Worm (Caenorhabditis elegans) whole organism, early embryonic: Measurements from ENCODE around the gene clec-64.

ENCODE experiments used
- B0310.2 ChIP-seq: sonication (generic microtip); optimal IDR thresholded peaks from 2 replicates; lab custom pipeline; 2016; ENCODE audit warnings: mild to moderate bottlenecking, missing genetic modification characterization, missing compliant biosample characterization
- F13C5.2 ChIP-seq: sonication (generic microtip); optimal IDR thresholded peaks from 2 replicates; lab custom pipeline; 2017; ENCODE audit warnings: mild to moderate bottlenecking, missing genetic modification characterization, inconsistent platforms, missing compliant biosample characterization
- aly-1 ChIP-seq: sonication (generic microtip); optimal IDR thresholded peaks from 2 replicates; lab custom pipeline; 2016; ENCODE audit warnings: missing genetic modification characterization, missing compliant biosample characterization
- ama-1 ChIP-seq: fragments of 150-350 bp; optimal IDR thresholded peaks from 2 replicates; lab custom pipeline; 2014
- ceh-13 ChIP-seq: fragments of 200-800 bp; sonication (Bioruptor generic); optimal IDR thresholded peaks from 2 replicates; lab custom pipeline; 2018; ENCODE audit warnings: mild to moderate bottlenecking, missing genetic modification characterization, missing compliant biosample characterization
- ceh-36 ChIP-seq: sonication (generic microtip); optimal IDR thresholded peaks from 2 replicates; lab custom pipeline; 2016; ENCODE audit warnings: missing genetic modification characterization, inconsistent platforms, missing compliant biosample characterization
- ets-7 ChIP-seq: sonication (generic microtip); optimal IDR thresholded peaks from 2 replicates; lab custom pipeline; 2016; ENCODE audit warnings: missing genotype, missing genetic modification characterization, missing compliant biosample characterization
- flt-1 ChIP-seq: fragments of 200-800 bp; sonication (Bioruptor generic); IDR thresholded peaks from 2 replicates; pipeline ENCODE4 v1.3.6; 2022; ENCODE audit warnings: missing genetic modification characterization, missing compliant biosample characterization
- hmbx-1 ChIP-seq: sonication (generic microtip); optimal IDR thresholded peaks from 2 replicates; lab custom pipeline; 2016; ENCODE audit warnings: mild to moderate bottlenecking, missing genetic modification characterization, missing compliant biosample characterization
- hmg-4 ChIP-seq: fragments of 200-800 bp; sonication (Bioruptor generic); optimal IDR thresholded peaks from 2 replicates; lab custom pipeline; 2018; ENCODE audit warnings: mild to moderate bottlenecking, missing genetic modification characterization, missing compliant biosample characterization
- hnd-1 ChIP-seq: sonication (generic microtip); optimal IDR thresholded peaks from 2 replicates; lab custom pipeline; 2016; ENCODE audit warnings: missing genetic modification characterization, missing compliant biosample characterization
- pes-1 ChIP-seq: fragments of 200-800 bp; sonication (Bioruptor generic); IDR thresholded peaks from 2 replicates; pipeline ENCODE4 v1.3.6; 2022; ENCODE audit warnings: missing genetic modification reagents, missing genetic modification characterization, missing compliant biosample characterization
- scrt-1 ChIP-seq: fragments of 200-800 bp; sonication (Bioruptor generic); IDR thresholded peaks from 2 replicates; pipeline ENCODE4 v1.3.6; 2022; ENCODE audit warnings: missing genetic modification characterization, missing compliant biosample characterization
- sea-1 ChIP-seq: fragments of 200-800 bp; sonication (Bioruptor generic); conservative IDR thresholded peaks from 2 replicates; pipeline ENCODE4 v1.3.6; 2022; ENCODE audit warnings: missing genetic modification characterization, missing compliant biosample characterization
- tbx-11 ChIP-seq: fragments of 200-800 bp; sonication (Bioruptor generic); IDR thresholded peaks from 2 replicates; pipeline ENCODE4 v1.3.6; 2022; ENCODE audit warnings: missing genetic modification characterization, missing compliant biosample characterization
- tbx-37 ChIP-seq: fragments of 200-800 bp; sonication (Bioruptor generic); conservative IDR thresholded peaks from 2 replicates; pipeline ENCODE4 v1.3.6; 2022; ENCODE audit warnings: missing genetic modification reagents, missing genetic modification characterization, missing compliant biosample characterization
- tra-4 ChIP-seq: sonication (generic microtip); optimal IDR thresholded peaks from 2 replicates; lab custom pipeline; 2017; ENCODE audit warnings: missing genetic modification characterization, missing compliant biosample characterization

clec-64 gene

ce11 chrII:12942496-12942895 lies 44.5 kb downstream of the clec-64 start:
- TF ChIP-seq tbx-37 (GFP tag; lab: Robert Waterston, UW) (no peak), scrt-1 (GFP tag; lab: Robert Waterston, UW) (no peak), hmg-4 (GFP tag; lab: Kevin White, UChicago) (no peak), tra-4 (tag; lab: Kevin White, UChicago) (no peak), tbx-11 (GFP tag; lab: Robert Waterston, UW) (no peak), ceh-36 (tag; lab: Kevin White, UChicago) (no peak), pes-1 (GFP tag; lab: Robert Waterston, UW) (no peak), sea-1 (no peak), aly-1 (tag; lab: Kevin White, UChicago) (no peak), ceh-13 (GFP tag; lab: Kevin White, UChicago) (no peak), ets-7 (tag; lab: Kevin White, UChicago) (no peak), hmbx-1 (tag; lab: Kevin White, UChicago) (no peak), ama-1 (no peak), hnd-1 (no peak), flt-1 (no peak), F13C5.2 (tag; lab: Kevin White, UChicago) (no peak)

ce11 chrII:12944587-12945126 lies 46.6 kb downstream of the clec-64 start:
- TF ChIP-seq ceh-13 (GFP tag; lab: Kevin White, UChicago): peak; percentile 21
- 0 out of 2 replicates have a peak, but pooled peaks have one; percentile 68 for TF ChIP-seq sea-1
- TF ChIP-seq hmbx-1 (tag; lab: Kevin White, UChicago): peak; percentile 66
- TF ChIP-seq hnd-1: no peak
- peak; percentile 58 for TF ChIP-seq tbx-11 (GFP tag; lab: Robert Waterston, UW)
- TF ChIP-seq scrt-1 (GFP tag; lab: Robert Waterston, UW): peak; percentile 36; the same call in 1 of the 2 replicates
- peak; percentile 82 for TF ChIP-seq F13C5.2 (tag; lab: Kevin White, UChicago)
- TF ChIP-seq pes-1 (GFP tag; lab: Robert Waterston, UW): peak; percentile 80; the same call in 1 of the 2 replicates
- peak; percentile 88 for TF ChIP-seq tra-4 (tag; lab: Kevin White, UChicago)
- peak; percentile 48 for TF ChIP-seq ets-7 (tag; lab: Kevin White, UChicago)
- TF ChIP-seq B0310.2 (tag; lab: Kevin White, UChicago): peak; percentile 86
- TF ChIP-seq hmg-4 (GFP tag; lab: Kevin White, UChicago): peak; percentile 85
- peak; percentile 30; the same call in 1 of the 2 replicates for TF ChIP-seq tbx-37 (GFP tag; lab: Robert Waterston, UW)
- TF ChIP-seq ceh-36 (tag; lab: Kevin White, UChicago): peak; percentile 69
- TF ChIP-seq flt-1: peak; percentile 47; the same call in 1 of the 2 replicates
- peak; percentile 56 for TF ChIP-seq aly-1 (tag; lab: Kevin White, UChicago)
- TF ChIP-seq ama-1: peak; percentile 97

ce11 chrII:12948158-12948557 lies 50.1 kb downstream of the clec-64 start, which contains the start of gene F58G1.7:
Gene F58G1.7 (minus strand): TSS chrII:12948258.
- TF ChIP-seq tra-4 (tag; lab: Kevin White, UChicago): no peak
- no peak for TF ChIP-seq aly-1 (tag; lab: Kevin White, UChicago)
- no peak for TF ChIP-seq B0310.2 (tag; lab: Kevin White, UChicago)
- no peak for TF ChIP-seq ama-1
- TF ChIP-seq hmg-4 (GFP tag; lab: Kevin White, UChicago): no peak
